Fruit fly (Drosophila melanogaster) Kc167 (cell line): Measurements from ENCODE around the gene CG15468.

Experiments
- Myc ChIP-seq: fragments of >200 bp; optimal IDR thresholded peaks from 2 replicates; lab custom pipeline; 2017; ENCODE audit warnings: missing external identifiers
- Sin3A ChIP-seq: fragments of >200 bp; optimal IDR thresholded peaks from 2 replicates; lab custom pipeline; 2018; ENCODE audit warnings: missing external identifiers
- h ChIP-seq: fragments of >200 bp; optimal IDR thresholded peaks from 3 replicates; lab custom pipeline; 2018; ENCODE audit warnings: missing external identifiers
- insv ChIP-seq: fragments of >200 bp; optimal IDR thresholded peaks from 3 replicates; lab custom pipeline; 2018; ENCODE audit warnings: missing external identifiers
- psq ChIP-seq: fragments of >200 bp; optimal IDR thresholded peaks from 2 replicates; lab custom pipeline; 2017; ENCODE audit warnings: missing external identifiers
- ttk ChIP-seq: sonication (Bioruptor generic); optimal IDR thresholded peaks from 2 replicates; lab custom pipeline; 2017; ENCODE audit warnings: missing external identifiers

Gene CG15468

DNA sequence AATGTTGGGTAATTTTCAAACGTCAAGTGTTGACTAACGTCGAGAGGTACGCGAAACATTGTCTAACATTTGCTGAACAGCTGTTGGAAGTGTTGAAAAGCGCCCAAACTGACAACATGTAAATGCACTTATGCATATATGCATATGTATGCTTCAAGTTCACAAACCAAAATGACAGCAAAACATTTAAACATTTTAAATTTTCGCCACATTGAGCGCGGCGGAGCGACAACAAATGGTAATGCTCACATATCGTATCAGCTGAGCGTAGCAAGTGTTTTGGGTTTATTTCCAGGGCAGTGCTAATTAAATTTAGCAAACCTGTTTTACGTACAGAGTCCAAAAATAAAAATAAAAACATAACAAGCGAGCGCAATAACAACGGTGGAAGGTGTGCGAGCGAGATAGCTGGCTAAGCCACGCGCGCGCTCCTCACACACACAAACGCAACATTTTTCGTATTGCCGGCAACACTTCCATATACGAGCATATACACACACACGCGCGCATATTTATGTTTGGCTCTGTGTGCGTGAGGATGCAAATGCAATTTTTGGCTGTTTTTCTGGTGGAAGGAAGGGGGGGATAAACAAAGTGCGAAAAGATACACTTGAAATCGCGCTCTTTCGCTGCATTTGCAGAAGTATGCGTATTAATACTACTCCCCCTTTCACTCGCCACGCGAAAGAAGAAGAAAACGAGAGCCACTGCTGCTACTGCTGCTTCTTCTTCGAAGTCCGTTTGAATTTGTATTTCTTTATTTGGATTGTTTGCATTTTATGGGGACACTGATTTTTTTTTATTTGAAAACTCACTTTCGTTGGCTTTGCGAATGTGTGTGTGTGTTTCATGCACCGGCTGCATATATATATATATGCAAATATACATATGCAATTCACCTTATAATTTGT, 30.6 kb downstream of the CG15468 start:
- TF ChIP-seq ttk (lab: Kevin White, UChicago) (no peak), h (lab: Kevin White, UChicago) (no peak), Myc (lab: Kevin White, UChicago) (no peak), psq (lab: Kevin White, UChicago) (no peak), Sin3A (no peak), insv (no peak)

DNA sequence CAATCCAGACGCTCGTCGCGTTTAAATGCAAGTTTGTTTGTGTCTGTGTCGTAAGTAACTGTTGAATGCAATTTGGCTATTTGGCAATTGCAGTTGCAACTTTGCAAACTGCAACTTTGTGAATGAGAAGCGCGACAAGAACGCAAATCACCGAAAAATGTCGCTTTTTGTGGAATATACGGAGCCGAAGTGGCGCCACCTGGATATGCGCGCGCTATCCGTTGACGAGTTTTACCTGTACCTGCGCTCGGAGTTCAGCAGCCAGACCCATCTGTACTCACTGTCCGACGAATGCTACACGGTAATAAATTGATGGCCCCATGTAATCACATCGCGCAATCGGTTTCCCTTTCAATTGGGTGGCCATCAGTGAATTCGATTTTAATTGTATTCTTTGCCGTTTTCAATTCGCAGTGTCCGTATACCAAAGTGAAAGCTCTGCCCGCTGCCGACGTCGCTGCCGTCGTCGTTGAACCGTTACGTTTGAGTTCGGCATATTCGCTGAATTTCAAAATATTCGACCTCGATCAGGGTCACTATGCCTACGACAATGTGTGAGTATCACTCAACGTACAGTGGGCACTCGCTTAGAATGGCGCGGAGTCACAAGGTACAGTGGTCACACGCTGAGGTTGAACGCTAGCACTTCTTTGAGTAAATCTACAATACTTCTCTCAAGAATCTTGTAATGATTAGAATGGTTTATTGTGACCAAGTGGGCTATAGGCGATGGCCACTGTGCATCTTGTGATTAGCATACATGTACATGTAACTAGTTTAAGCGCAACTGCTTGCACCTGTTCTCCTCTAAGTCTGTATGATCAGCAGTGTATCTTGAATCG, 41.7 kb downstream of the CG15468 start:
- TF ChIP-seq Myc (lab: Kevin White, UChicago) = no peak
- TF ChIP-seq insv = no peak
- TF ChIP-seq ttk (lab: Kevin White, UChicago) = no peak
- no peak for TF ChIP-seq h (lab: Kevin White, UChicago)
- no peak for TF ChIP-seq psq (lab: Kevin White, UChicago)
- no peak for TF ChIP-seq Sin3A

DNA sequence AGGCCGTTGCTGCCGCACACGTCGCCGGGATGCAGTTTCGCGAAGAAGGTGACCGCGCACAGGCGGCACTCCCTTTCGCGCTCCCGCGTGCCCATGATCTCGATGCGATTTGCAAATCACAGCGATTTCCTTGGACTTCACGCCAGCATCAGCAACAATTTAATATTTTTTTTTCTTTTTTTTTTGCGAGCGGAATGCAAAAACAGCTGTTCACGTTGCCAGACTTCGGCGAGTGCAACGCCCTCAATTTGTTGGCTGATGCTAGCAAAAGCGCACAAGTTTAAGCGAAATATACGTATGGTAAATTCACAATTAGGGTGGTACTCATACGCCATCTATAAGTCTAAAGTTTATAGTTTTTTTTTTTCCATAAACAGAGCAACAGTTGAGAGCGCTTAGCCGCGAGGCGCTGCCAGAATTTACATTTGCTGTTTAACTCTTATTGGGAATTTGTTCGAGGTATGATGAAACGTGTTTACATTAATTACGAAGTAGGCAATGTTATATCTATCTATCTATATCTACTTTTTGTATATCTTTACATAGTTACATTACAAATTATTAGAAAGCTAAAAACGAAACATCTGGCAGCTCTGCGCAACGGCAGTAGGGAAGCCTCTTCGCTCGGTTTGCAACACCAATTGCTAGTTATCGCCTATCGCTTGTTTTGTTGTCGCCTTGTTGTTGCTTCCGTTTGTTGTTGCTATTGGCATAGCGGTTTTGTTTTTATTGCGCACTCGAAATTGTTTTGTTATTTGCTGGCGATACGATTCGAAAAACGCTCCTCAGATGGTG, 42.5 kb downstream of the CG15468 start, which contains the start of the genes CG4041 and Hgsnat:
Gene CG4041, minus strand, starts transcription at position 220 of the 795 bp plus-strand sequence.
Gene Hgsnat, plus strand, starts transcription at position 503 of the 795 bp plus-strand sequence.
- TF ChIP-seq Sin3A = no peak

DNA sequence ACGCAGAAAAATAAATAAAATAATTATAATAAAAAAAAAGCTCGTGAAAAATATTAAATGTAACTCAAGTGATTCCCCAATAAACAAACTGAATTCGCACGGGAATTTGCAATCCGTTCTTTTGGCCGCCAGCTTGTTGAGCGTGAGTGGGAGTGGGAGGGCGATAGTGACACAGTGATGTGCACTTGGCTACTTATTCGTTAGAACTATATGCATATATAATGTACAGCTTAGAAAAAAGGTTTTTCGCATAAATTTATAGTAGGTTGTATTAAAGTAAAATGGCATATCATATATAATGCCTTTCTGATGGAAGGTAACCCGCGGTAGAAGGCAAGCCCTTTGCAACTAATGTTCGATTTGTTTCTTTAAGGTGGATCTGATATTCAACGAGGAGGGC, 48.6 kb downstream of the CG15468 start:
- TF ChIP-seq psq (lab: Kevin White, UChicago) = no peak
- no peak for TF ChIP-seq insv
- no peak for TF ChIP-seq h (lab: Kevin White, UChicago)
- no peak for TF ChIP-seq ttk (lab: Kevin White, UChicago)
- TF ChIP-seq Sin3A = no peak
- no peak for TF ChIP-seq Myc (lab: Kevin White, UChicago)

DNA sequence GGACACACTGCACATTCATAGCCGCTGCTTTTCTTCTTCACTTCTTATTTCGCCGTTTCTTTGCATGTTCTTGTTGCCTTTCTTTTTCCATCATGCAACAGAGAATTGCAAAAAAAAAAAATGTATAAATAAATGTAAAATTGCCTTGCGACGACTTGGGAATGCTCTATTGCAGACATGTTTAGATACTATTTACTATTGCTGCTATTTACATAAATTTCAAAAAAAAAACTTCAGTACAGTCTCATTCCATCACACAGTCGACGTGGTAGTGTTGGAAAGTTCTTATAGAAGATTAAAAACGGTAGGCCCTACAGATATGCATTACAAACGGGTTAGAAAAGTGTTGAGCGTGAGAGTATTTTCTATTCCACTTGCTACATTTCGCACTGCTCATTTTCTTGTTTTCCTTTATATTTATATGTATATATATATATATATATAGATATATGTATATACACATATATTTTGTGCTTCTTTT, 49.1 kb downstream of the CG15468 start:
- TF ChIP-seq ttk (lab: Kevin White, UChicago) (no peak), psq (lab: Kevin White, UChicago) (peak; percentile 44)

DNA sequence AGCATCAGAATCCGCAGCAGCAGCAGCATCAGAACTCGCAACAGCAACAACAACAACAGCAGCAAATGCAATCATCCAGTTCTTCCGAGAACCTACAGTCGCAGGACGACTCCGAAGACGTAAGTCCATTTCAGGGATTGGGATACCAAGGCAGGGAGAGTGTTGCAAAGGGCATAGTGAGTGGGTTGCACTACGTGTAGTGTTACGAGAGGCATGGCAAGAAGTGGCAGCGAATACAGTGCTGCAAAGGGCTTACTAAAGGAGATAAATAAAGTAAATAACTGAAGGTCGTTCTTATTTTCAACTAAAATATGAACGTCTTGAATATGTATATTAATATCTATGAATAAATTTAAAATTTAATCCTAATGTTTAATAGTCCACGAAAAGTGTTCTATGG, 49.9 kb downstream of the CG15468 start:
- TF ChIP-seq ttk (lab: Kevin White, UChicago) = no peak
- no peak for TF ChIP-seq psq (lab: Kevin White, UChicago)
- no peak for TF ChIP-seq insv
- no peak for TF ChIP-seq h (lab: Kevin White, UChicago)
- TF ChIP-seq Sin3A = no peak
- TF ChIP-seq Myc (lab: Kevin White, UChicago) = no peak

DNA sequence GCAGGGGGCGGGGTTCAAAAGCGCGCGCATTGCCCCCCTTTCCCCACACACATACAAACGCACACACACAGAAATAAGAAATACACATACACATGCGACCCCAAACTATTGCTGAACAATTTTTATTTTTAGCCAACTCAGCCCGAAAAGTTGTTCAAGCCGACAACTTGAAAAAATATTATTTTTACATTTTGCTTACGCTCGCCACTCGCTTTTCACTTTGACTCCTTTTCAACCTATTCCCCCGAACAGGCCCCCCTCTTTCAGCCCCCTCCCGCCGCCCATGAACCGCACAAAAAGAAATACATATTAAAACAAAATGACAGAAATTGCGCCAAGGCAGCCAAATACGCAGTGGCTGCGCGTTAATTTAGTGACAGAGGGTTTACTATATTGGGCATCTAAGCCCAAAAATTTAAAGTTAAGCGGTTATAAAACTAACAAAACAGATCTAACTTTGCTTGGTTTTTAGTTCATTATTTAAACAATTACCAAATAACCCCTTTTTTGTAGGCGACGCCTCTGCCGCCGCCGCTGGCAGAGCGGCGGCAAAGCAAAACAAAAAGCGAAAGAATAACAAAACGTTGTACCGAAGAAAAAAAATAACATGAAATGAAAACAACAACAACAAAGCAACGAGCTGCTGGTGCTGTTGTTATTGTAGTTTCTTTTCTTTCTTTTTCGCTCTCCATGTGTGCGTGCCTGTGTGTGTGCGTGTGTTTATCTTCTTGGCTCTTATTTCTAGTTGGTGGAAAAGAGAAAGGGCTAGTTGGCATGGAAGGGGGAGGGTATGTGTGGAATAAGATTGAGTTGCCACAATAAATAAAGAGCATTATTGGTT, 50.8 kb downstream of the CG15468 start:
- no peak for TF ChIP-seq ttk (lab: Kevin White, UChicago)
- TF ChIP-seq h (lab: Kevin White, UChicago) = no peak
- TF ChIP-seq psq (lab: Kevin White, UChicago) = peak; percentile 75
- no peak for TF ChIP-seq insv
- no peak for TF ChIP-seq Sin3A
